Worm (Caenorhabditis elegans) whole organism, L2 larva: ENCODE results near the gene H04D03.6.
A peak's percentile ranks its signal among the peaks of the same experiment; 100 is the strongest.
"Not testable (repeated sequence)": the region's sequence is repeated elsewhere in the genome, so short reads cannot be mapped to it uniquely, and the experiment has no call there.

ENCODE experiments used
- R02D3.7 ChIP-seq: fragments of 150-350 bp; optimal IDR thresholded peaks from 2 replicates; lab custom pipeline; 2014; ENCODE audit warnings: missing biosample characterization, missing genetic modification characterization
- Y55F3AM.14 ChIP-seq: fragments of 200-800 bp; sonication (Bioruptor generic); optimal IDR thresholded peaks from 2 replicates; lab custom pipeline; 2018; ENCODE audit warnings: mild to moderate bottlenecking, missing genetic modification characterization, missing compliant biosample characterization
- ZK546.5 ChIP-seq: sonication (generic microtip); optimal IDR thresholded peaks from 2 replicates; lab custom pipeline; 2017; ENCODE audit warnings: missing biosample characterization, missing genetic modification characterization
- alr-1 ChIP-seq: fragments of 150-350 bp; optimal IDR thresholded peaks from 2 replicates; lab custom pipeline; 2014; ENCODE audit warnings: missing biosample characterization, missing genetic modification characterization
- aly-2 ChIP-seq: fragments of 150-350 bp; optimal IDR thresholded peaks from 2 replicates; lab custom pipeline; 2014; ENCODE audit warnings: missing biosample characterization, missing genetic modification characterization
- ama-1 ChIP-seq: fragments of 150-350 bp; optimal IDR thresholded peaks from 2 replicates; lab custom pipeline; 2018; ENCODE audit warnings: inconsistent platforms
- blmp-1 ChIP-seq: sonication (generic microtip); optimal IDR thresholded peaks from 2 replicates; lab custom pipeline; 2017; ENCODE audit warnings: missing genetic modification characterization, mild to moderate bottlenecking, missing compliant biosample characterization, antibody characterized with exemption, moderate library complexity; ENCODE audit not compliant: insufficient read depth
- ceh-16 ChIP-seq: fragments of 150-350 bp; optimal IDR thresholded peaks from 2 replicates; lab custom pipeline; 2014; ENCODE audit warnings: missing biosample characterization, missing genetic modification characterization
- ceh-82 ChIP-seq: fragments of 150-350 bp; optimal IDR thresholded peaks from 2 replicates; lab custom pipeline; 2014; ENCODE audit warnings: missing biosample characterization, missing genetic modification characterization
- crh-2 ChIP-seq: sonication (generic microtip); optimal IDR thresholded peaks from 2 replicates; lab custom pipeline; 2017; ENCODE audit warnings: missing biosample characterization, missing genetic modification characterization
- dmd-4 ChIP-seq: sonication (generic microtip); optimal IDR thresholded peaks from 2 replicates; lab custom pipeline; 2017; ENCODE audit warnings: missing biosample characterization, missing genetic modification characterization
- elt-1 ChIP-seq: fragments of 150-350 bp; optimal IDR thresholded peaks from 2 replicates; lab custom pipeline; 2014; ENCODE audit warnings: missing biosample characterization, missing genetic modification characterization
- lin-11 ChIP-seq: fragments of 150-350 bp; sonication (generic microtip); optimal IDR thresholded peaks from 2 replicates; lab custom pipeline; 2014; ENCODE audit warnings: missing biosample characterization, missing genetic modification characterization, inconsistent platforms, mixed read lengths
- lin-39 ChIP-seq: fragments of 150-350 bp; optimal IDR thresholded peaks from 2 replicates; lab custom pipeline; 2014; ENCODE audit warnings: missing biosample characterization, missing genetic modification reagents, missing genetic modification characterization
- lsy-2 ChIP-seq, 2 experiments: fragments of 150-350 bp in 1 of 2; sonication (generic microtip) in 1 of 2; optimal IDR thresholded peaks; 2 replicates each; lab custom pipeline; 2014 to 2017; ENCODE audit warnings: missing biosample characterization in 2 of 2, missing genetic modification characterization in 2 of 2
- mab-5 ChIP-seq: fragments of 150-350 bp; optimal IDR thresholded peaks from 2 replicates; lab custom pipeline; 2014; ENCODE audit warnings: missing biosample characterization, missing genetic modification characterization
- mbf-1 ChIP-seq: sonication (generic microtip); optimal IDR thresholded peaks from 2 replicates; lab custom pipeline; 2017; ENCODE audit warnings: missing biosample characterization, missing genetic modification characterization
- nhr-11 ChIP-seq: fragments of 150-350 bp; optimal IDR thresholded peaks from 2 replicates; lab custom pipeline; 2014; ENCODE audit warnings: missing biosample characterization, missing genetic modification characterization
- nhr-129 ChIP-seq: fragments of 150-350 bp; optimal IDR thresholded peaks from 2 replicates; lab custom pipeline; 2014; ENCODE audit warnings: missing biosample characterization, missing genetic modification characterization
- nhr-21 ChIP-seq: fragments of 150-350 bp; optimal IDR thresholded peaks from 2 replicates; lab custom pipeline; 2014; ENCODE audit warnings: missing biosample characterization, missing genetic modification characterization
- nhr-237 ChIP-seq: fragments of 150-350 bp; optimal IDR thresholded peaks from 2 replicates; lab custom pipeline; 2014; ENCODE audit warnings: missing biosample characterization, missing genetic modification characterization
- nhr-6 ChIP-seq: fragments of 150-350 bp; optimal IDR thresholded peaks from 2 replicates; lab custom pipeline; 2014; ENCODE audit warnings: missing biosample characterization, missing genetic modification characterization
- nhr-77 ChIP-seq: fragments of 150-350 bp; optimal IDR thresholded peaks from 2 replicates; lab custom pipeline; 2014; ENCODE audit warnings: missing biosample characterization, missing genetic modification characterization
- skn-1 ChIP-seq: sonication (generic microtip); optimal IDR thresholded peaks from 2 replicates; lab custom pipeline; 2017; ENCODE audit warnings: missing biosample characterization, missing genetic modification characterization
- sma-3 ChIP-seq: sonication (generic microtip); optimal IDR thresholded peaks from 2 replicates; lab custom pipeline; 2016; ENCODE audit warnings: missing genetic modification reagents, missing genetic modification characterization, missing compliant biosample characterization
- sma-9 ChIP-seq, 2 experiments: fragments of 150-350 bp in 1 of 2; sonication (generic microtip) in 1 of 2; optimal IDR thresholded peaks; 2 replicates each; lab custom pipeline; 2014 to 2016; ENCODE audit warnings: missing genetic modification characterization in 2 of 2, mild to moderate bottlenecking in 1 of 2, missing biosample characterization in 1 of 2, missing compliant biosample characterization in 1 of 2, missing genetic modification reagents in 1 of 2, moderate library complexity in 1 of 2
- unc-62 ChIP-seq: fragments of 150-350 bp; optimal IDR thresholded peaks from 2 replicates; lab custom pipeline; 2014; ENCODE audit warnings: missing biosample characterization, missing genetic modification reagents, missing genetic modification characterization
- zag-1 ChIP-seq: fragments of 150-350 bp; optimal IDR thresholded peaks from 2 replicates; lab custom pipeline; 2014; ENCODE audit warnings: missing biosample characterization, missing genetic modification characterization
- ztf-11 ChIP-seq: sonication (generic microtip); optimal IDR thresholded peaks from 2 replicates; lab custom pipeline; 2017; ENCODE audit warnings: missing biosample characterization, missing genetic modification characterization
- ztf-4 ChIP-seq: fragments of 150-350 bp; optimal IDR thresholded peaks from 2 replicates; lab custom pipeline; 2014; ENCODE audit warnings: missing biosample characterization, missing genetic modification characterization

Gene H04D03.6

DNA sequence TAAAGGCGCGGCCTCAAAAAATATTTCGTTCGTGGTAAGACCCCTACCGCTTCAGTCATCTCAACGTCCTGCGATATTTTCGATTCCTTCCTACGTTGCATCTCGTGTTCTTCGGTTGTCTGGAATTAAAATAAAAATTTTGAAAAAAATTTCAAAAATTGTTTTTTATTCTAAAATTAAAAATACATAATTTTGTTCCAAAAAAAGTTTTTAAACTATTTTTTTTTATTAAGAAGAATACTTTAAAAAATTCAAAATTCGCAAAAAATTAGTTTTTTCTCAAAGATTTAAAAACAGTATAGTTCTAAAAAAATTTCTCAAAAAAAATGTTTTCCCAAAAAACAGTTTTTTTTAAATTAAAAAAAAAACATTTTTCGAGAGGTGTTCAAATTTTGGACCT lies at the start of gene H04D03.6:
H04D03.6 (minus strand) TSS at position 101 of the 400 bp plus-strand sequence.
- not testable (repeated sequence) for TF ChIP-seq sma-3; ZK546.5 (tag; lab: Kevin White, UChicago); ztf-11

DNA sequence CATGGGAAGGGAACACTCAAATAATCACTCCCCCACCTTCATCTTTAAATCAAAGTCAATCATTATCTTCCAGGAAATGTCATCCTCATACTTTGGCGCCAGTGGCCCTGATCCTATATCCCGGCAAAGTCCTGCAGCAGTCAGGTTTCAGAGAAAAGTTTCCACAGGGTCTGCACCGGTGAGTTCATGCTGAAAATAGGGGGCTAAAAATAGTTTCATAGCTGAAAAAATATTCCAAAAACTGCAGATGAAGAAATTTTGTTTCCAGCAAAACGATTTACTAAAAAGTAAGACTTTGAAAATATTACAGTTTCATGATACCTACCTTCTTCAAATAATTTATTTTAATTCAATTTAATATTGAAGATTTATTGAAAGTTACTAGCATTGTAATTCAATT lies 49.4 kb upstream of the H04D03.6 start, which contains the start of gene ptr-25:
ptr-25 (plus strand) TSS at position 73 of the 400 bp plus-strand sequence.
- TF ChIP-seq nhr-11 (tag; lab: Kevin White, UChicago), result no peak
- no peak for TF ChIP-seq ceh-16 (tag; lab: Kevin White, UChicago)
- no peak for TF ChIP-seq mab-5 (tag; lab: Kevin White, UChicago)
- no peak for TF ChIP-seq R02D3.7
- TF ChIP-seq nhr-237 (tag; lab: Kevin White, UChicago), result no peak
- no peak for TF ChIP-seq blmp-1 (tag; lab: Kevin White, UChicago)
- no peak for TF ChIP-seq ceh-82
- no peak for TF ChIP-seq nhr-129 (tag; lab: Kevin White, UChicago)
- TF ChIP-seq alr-1 (tag; lab: Kevin White, UChicago), result no peak
- no peak for TF ChIP-seq lin-11 (tag; lab: Kevin White, UChicago)
- TF ChIP-seq Y55F3AM.14 (GFP tag; lab: Kevin White, UChicago), result no peak
- TF ChIP-seq ama-1 (lab: Kevin White, UChicago), result no peak
- TF ChIP-seq crh-2 (tag; lab: Kevin White, UChicago), result no peak
- TF ChIP-seq dmd-4 (tag; lab: Kevin White, UChicago), result no peak
- no peak for TF ChIP-seq lsy-2 (tag; optimal IDR thresholded peaks at IDR 0.05; lab: Kevin White, UChicago)
- no peak for TF ChIP-seq nhr-6 (tag; lab: Kevin White, UChicago)
- TF ChIP-seq aly-2 (tag; lab: Kevin White, UChicago), result no peak
- no peak for TF ChIP-seq elt-1 (tag; lab: Kevin White, UChicago)
- TF ChIP-seq zag-1, result no peak

DNA sequence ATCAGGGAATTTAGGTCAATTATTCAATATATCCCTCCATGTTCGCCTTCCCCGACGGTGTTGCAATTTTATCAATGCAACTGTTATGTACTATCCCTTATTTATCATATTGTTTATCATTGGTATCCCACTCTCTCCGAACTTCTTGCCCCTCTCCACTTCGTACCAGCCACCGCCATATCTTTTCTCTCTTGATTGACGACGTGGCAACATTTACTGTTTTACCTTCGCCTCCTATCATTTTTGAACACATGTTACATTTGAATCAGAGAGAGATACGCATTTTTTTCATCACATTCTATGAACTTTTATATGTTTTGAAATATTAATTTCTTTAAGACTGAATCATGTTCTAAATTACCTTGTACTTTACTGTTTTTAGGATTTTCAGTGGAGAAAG lies 47.8 kb upstream of the H04D03.6 start:
- TF ChIP-seq nhr-77, result no peak
- TF ChIP-seq ztf-11, result no peak
- peak; percentile 56 for TF ChIP-seq sma-3
- no peak for TF ChIP-seq mbf-1 (tag; lab: Kevin White, UChicago)
- no peak for TF ChIP-seq nhr-237 (tag; lab: Kevin White, UChicago)
- TF ChIP-seq nhr-21 (tag; lab: Kevin White, UChicago), result peak; percentile 35
- peak; percentile 57 for TF ChIP-seq crh-2 (tag; lab: Kevin White, UChicago)
- no peak for TF ChIP-seq sma-9 (GFP tag; optimal IDR thresholded peaks at IDR 0.05; lab: Kevin White, UChicago)
- no peak for TF ChIP-seq sma-9 (tag; optimal IDR thresholded peaks at IDR 0.05; lab: Kevin White, UChicago)
- TF ChIP-seq ama-1 (lab: Kevin White, UChicago), result no peak
- TF ChIP-seq nhr-6 (tag; lab: Kevin White, UChicago), result no peak

DNA sequence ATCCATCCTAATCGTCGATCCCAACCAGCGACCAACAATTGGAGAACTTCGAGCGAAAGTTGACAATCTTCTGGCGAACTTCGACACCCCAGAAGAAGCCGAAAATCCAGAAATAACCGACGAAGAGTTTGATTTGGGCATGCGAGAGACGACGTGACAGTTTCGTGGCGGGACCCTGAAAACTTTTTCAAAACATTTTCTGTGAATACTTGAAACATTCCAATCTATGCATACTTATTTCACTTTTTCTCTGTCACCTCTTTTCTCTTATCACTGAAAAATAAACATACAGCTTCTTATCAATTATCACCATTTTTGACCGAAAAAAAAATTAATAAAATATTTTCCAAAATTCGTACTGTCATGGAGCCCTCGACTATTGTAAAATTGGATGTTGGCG lies 43.3 kb upstream of the H04D03.6 start, which contains the start of gene D2045.8:
D2045.8 (plus strand) TSS at position 301 of the 400 bp plus-strand sequence.
- TF ChIP-seq skn-1 (tag; lab: Kevin White, UChicago) (peak; percentile 36), lin-11 (tag; lab: Kevin White, UChicago) (no peak), ceh-16 (tag; lab: Kevin White, UChicago) (no peak)

DNA sequence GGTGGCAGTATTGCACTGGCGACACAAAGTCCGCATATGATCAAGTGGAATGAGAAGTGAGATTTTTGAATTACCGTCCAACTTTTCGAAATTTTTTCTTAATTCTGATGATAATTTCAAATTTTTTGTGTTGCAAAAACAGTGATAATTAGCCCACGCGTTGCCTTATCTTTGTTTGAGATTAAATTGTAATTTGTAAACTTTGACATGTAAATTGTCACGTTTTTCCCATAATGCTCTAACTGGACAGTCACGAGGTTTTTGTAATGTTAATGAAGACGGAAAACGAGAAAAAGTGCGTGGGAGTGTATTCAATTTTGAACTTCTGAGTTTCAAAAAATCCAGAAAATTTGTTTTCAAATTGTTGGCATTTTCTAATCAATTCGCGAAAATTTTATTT lies 42.8 kb upstream of the H04D03.6 start:
- TF ChIP-seq ztf-4 (no peak), skn-1 (tag; lab: Kevin White, UChicago) (peak; percentile 63)

DNA sequence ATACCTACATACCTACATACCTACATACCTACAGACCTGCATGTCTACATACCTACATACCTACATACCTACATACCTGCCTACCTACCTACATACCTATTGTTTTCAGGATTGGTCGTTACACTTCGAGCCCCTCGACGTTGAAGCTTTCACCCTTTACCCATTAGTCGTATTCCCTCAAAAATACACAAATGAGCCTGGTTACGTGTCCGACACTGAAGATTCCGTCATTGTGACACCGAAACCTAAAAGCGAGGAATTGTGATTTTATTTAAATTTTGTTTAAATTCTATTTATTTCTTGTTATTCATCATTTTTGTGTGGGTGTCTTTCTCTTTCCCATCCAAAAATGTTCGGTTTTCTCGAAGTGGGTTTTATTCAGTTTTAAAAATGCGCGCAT lies 40.5 kb upstream of the H04D03.6 start, which contains the start of gene D2045.7:
D2045.7 (plus strand) TSS at position 301 of the 400 bp plus-strand sequence.
- no peak for TF ChIP-seq nhr-77
- TF ChIP-seq skn-1 (tag; lab: Kevin White, UChicago), result no peak
- TF ChIP-seq ama-1 (lab: Kevin White, UChicago), result no peak
- no peak for TF ChIP-seq unc-62
- no peak for TF ChIP-seq ceh-82
- TF ChIP-seq lin-39 (tag; lab: Kevin White, UChicago), result no peak
- TF ChIP-seq dmd-4 (tag; lab: Kevin White, UChicago), result no peak
- TF ChIP-seq, all 48 proteins: peak for 0
